Fruit fly (Drosophila melanogaster) whole organism, embryonic: ENCODE results near the gene Ptp36E.

Source experiments
- B-H2 ChIP-seq: fragments of 200-800 bp; sonication (Bioruptor generic); optimal IDR thresholded peaks from 2 replicates; lab custom pipeline; 2018; ENCODE audit warnings: missing biosample characterization, mild to moderate bottlenecking, missing genetic modification characterization
- CG1024 ChIP-seq: fragments of 200-800 bp; sonication (Bioruptor generic); IDR thresholded peaks from 2 replicates; pipeline ENCODE4 v1.3.6; 2022; ENCODE audit warnings: missing biosample characterization, missing genetic modification characterization
- CG11093 ChIP-seq: fragments of 200-800 bp; sonication (Bioruptor generic); IDR thresholded peaks from 3 replicates; pipeline ENCODE4 v1.3.6; 2022; ENCODE audit warnings: missing biosample characterization, missing genetic modification characterization
- CG11560 ChIP-seq: fragments of 200-800 bp; sonication (Bioruptor generic); IDR thresholded peaks from 3 replicates; pipeline ENCODE4 v1.3.6; 2022; ENCODE audit warnings: missing biosample characterization, missing genetic modification characterization
- CG11696 ChIP-seq: fragments of 200-800 bp; sonication (Bioruptor generic); IDR thresholded peaks from 2 replicates; pipeline ENCODE4 v1.3.6; 2022; ENCODE audit warnings: missing biosample characterization, missing genetic modification characterization
- CG1233 ChIP-seq: fragments of 200-800 bp; sonication (Bioruptor generic); optimal IDR thresholded peaks from 4 replicates; lab custom pipeline; 2018; ENCODE audit warnings: missing biosample characterization, mild to moderate bottlenecking, missing genetic modification characterization
- CG13424 ChIP-seq: fragments of 200-800 bp; sonication (Bioruptor generic); optimal IDR thresholded peaks from 2 replicates; lab custom pipeline; 2019; ENCODE audit warnings: missing biosample characterization, mild to moderate bottlenecking, missing genetic modification characterization, moderate library complexity
- CG14014 ChIP-seq: fragments of 200-800 bp; sonication (Bioruptor generic); IDR thresholded peaks from 2 replicates; pipeline ENCODE4 v1.3.6; 2022; ENCODE audit warnings: missing biosample characterization, missing genetic modification characterization
- CG14050 ChIP-seq: fragments of 200-800 bp; sonication (Bioruptor generic); IDR thresholded peaks from 3 replicates; pipeline ENCODE4 v1.3.6; 2022; ENCODE audit warnings: missing biosample characterization, missing genetic modification characterization
- CG14441 ChIP-seq: fragments of 200-800 bp; sonication (Bioruptor generic); IDR thresholded peaks from 2 replicates; pipeline ENCODE4 v1.3.6; 2022; ENCODE audit warnings: missing biosample characterization, missing genetic modification characterization
- CG15011 ChIP-seq: fragments of 200-800 bp; sonication (Bioruptor generic); optimal IDR thresholded peaks from 3 replicates; lab custom pipeline; 2018; ENCODE audit warnings: missing biosample characterization, mild to moderate bottlenecking, missing genetic modification characterization
- CG1529 ChIP-seq: fragments of 200-800 bp; sonication (Bioruptor generic); optimal IDR thresholded peaks from 3 replicates; lab custom pipeline; 2018; ENCODE audit warnings: missing biosample characterization, missing genetic modification characterization
- CG15479 ChIP-seq: fragments of 200-800 bp; sonication (Bioruptor generic); optimal IDR thresholded peaks from 3 replicates; lab custom pipeline; 2019; ENCODE audit warnings: missing biosample characterization, mild to moderate bottlenecking, missing genetic modification characterization, moderate library complexity
- CG15601 ChIP-seq: fragments of 200-800 bp; sonication (Bioruptor generic); optimal IDR thresholded peaks from 3 replicates; lab custom pipeline; 2019; ENCODE audit warnings: missing biosample characterization, mild to moderate bottlenecking, missing genetic modification characterization, moderate library complexity
- CG17612 ChIP-seq: fragments of 200-800 bp; sonication (Bioruptor generic); IDR thresholded peaks from 2 replicates; pipeline ENCODE4 v1.3.6; 2022; ENCODE audit warnings: missing biosample characterization, missing genetic modification characterization
- CG1832 ChIP-seq: fragments of 200-800 bp; sonication (Bioruptor generic); optimal IDR thresholded peaks from 2 replicates; lab custom pipeline; 2017; ENCODE audit warnings: missing biosample characterization, mild to moderate bottlenecking, missing genetic modification characterization, inconsistent platforms
- CG3065 ChIP-seq: fragments of 200-800 bp; sonication (Bioruptor generic); optimal IDR thresholded peaks from 2 replicates; lab custom pipeline; 2016; ENCODE audit warnings: missing biosample characterization, missing genetic modification characterization
- CG31441 ChIP-seq: fragments of 200-800 bp; sonication (Bioruptor generic); IDR thresholded peaks from 2 replicates; pipeline ENCODE4 v1.3.6; 2022; ENCODE audit warnings: missing biosample characterization, missing genetic modification characterization
- CG3163 ChIP-seq: fragments of 200-800 bp; sonication (Bioruptor generic); optimal IDR thresholded peaks from 3 replicates; lab custom pipeline; 2016; ENCODE audit warnings: missing biosample characterization, missing genetic modification characterization
- CG4854 ChIP-seq: fragments of 200-800 bp; sonication (Bioruptor generic); optimal IDR thresholded peaks from 2 replicates; lab custom pipeline; 2016; ENCODE audit warnings: missing biosample characterization, missing genetic modification characterization, inconsistent platforms
- CG8924 ChIP-seq: fragments of 200-800 bp; optimal IDR thresholded peaks from 3 replicates; lab custom pipeline; 2019; ENCODE audit warnings: missing biosample characterization, mild to moderate bottlenecking, missing genetic modification characterization, moderate library complexity
- CG9215 ChIP-seq: fragments of 200-800 bp; sonication (Bioruptor generic); IDR thresholded peaks from 2 replicates; pipeline ENCODE4 v1.3.6; 2022; ENCODE audit warnings: missing biosample characterization, missing genetic modification characterization
- CHES-1-like ChIP-seq: fragments of 200-800 bp; sonication (Bioruptor generic); optimal IDR thresholded peaks from 2 replicates; lab custom pipeline; 2016; ENCODE audit warnings: missing biosample characterization, missing genetic modification characterization
- Dek ChIP-seq: fragments of 200-800 bp; sonication (Bioruptor generic); optimal IDR thresholded peaks from 3 replicates; lab custom pipeline; 2019; ENCODE audit warnings: missing biosample characterization, mild to moderate bottlenecking, missing genetic modification characterization, moderate library complexity
- HLH4C ChIP-seq: fragments of 200-800 bp; sonication (Bioruptor generic); IDR thresholded peaks from 3 replicates; pipeline ENCODE4 v1.3.6; 2022; ENCODE audit warnings: missing biosample characterization, missing genetic modification characterization; ENCODE audit not compliant: partially characterized antibody
- Hr51 ChIP-seq, 2 experiments: fragments of 200-800 bp; sonication (Bioruptor generic); optimal IDR thresholded peaks; 2 replicates in 1 of 2; 3 replicates in 1 of 2; lab custom pipeline; 2016 to 2018; ENCODE audit warnings: missing biosample characterization in 2 of 2, missing genetic modification characterization in 2 of 2, mild to moderate bottlenecking in 1 of 2, moderate library complexity in 1 of 2
- Lpt ChIP-seq: fragments of >200 bp; optimal IDR thresholded peaks from 2 replicates; lab custom pipeline; 2018; ENCODE audit warnings: missing biosample characterization, missing genetic modification characterization
- MBD-R2 ChIP-seq: fragments of 200-800 bp; sonication (Bioruptor generic); IDR thresholded peaks from 2 replicates; pipeline ENCODE4 v1.3.6; 2022; ENCODE audit warnings: missing biosample characterization, missing genetic modification characterization
- NC2β ChIP-seq: fragments of 200-800 bp; sonication (Bioruptor generic); optimal IDR thresholded peaks from 2 replicates; lab custom pipeline; 2016; ENCODE audit warnings: missing biosample characterization, missing genetic modification characterization
- NK7.1 ChIP-seq: fragments of 200-800 bp; sonication (Bioruptor generic); optimal IDR thresholded peaks from 3 replicates; lab custom pipeline; 2016; ENCODE audit warnings: missing biosample characterization, missing genetic modification characterization
- Sry-δ ChIP-seq: fragments of 200-800 bp; sonication (Bioruptor generic); optimal IDR thresholded peaks from 2 replicates; lab custom pipeline; 2016; ENCODE audit warnings: missing biosample characterization, missing genetic modification characterization
- Tbp ChIP-seq: fragments of >200 bp; optimal IDR thresholded peaks from 2 replicates; lab custom pipeline; 2018; ENCODE audit warnings: missing biosample characterization, missing genetic modification characterization
- Xbp1 ChIP-seq: fragments of 200-800 bp; sonication (Bioruptor generic); optimal IDR thresholded peaks from 3 replicates; lab custom pipeline; 2016; ENCODE audit warnings: missing biosample characterization, mild to moderate bottlenecking, missing genetic modification characterization
- ara ChIP-seq: fragments of 200-800 bp; sonication (Bioruptor generic); IDR thresholded peaks from 2 replicates; pipeline ENCODE4 v1.3.6; 2022; ENCODE audit warnings: missing biosample characterization, missing genetic modification characterization
- cad ChIP-seq: fragments of >200 bp; optimal IDR thresholded peaks from 2 replicates; lab custom pipeline; 2017; ENCODE audit warnings: missing biosample characterization, missing genetic modification characterization
- crol ChIP-seq: fragments of 200-800 bp; sonication (Bioruptor generic); IDR thresholded peaks from 2 replicates; pipeline ENCODE4 v1.3.6; 2022; ENCODE audit warnings: missing biosample characterization, missing genetic modification characterization
- fd102C ChIP-seq: fragments of 200-800 bp; sonication (Bioruptor generic); optimal IDR thresholded peaks from 2 replicates; lab custom pipeline; 2018; ENCODE audit warnings: missing biosample characterization, mild to moderate bottlenecking, missing genetic modification characterization, moderate library complexity
- fru ChIP-seq: fragments of >200 bp; optimal IDR thresholded peaks from 2 replicates; lab custom pipeline; 2017
- gcm2 ChIP-seq: fragments of 200-800 bp; sonication (Bioruptor generic); optimal IDR thresholded peaks from 2 replicates; lab custom pipeline; 2016; ENCODE audit warnings: missing biosample characterization, missing genetic modification characterization
- kni ChIP-seq: fragments of 200-800 bp; sonication (Bioruptor generic); optimal IDR thresholded peaks from 3 replicates; lab custom pipeline; 2017; ENCODE audit warnings: mild to moderate bottlenecking, missing biosample characterization, missing genetic modification reagents, missing genetic modification characterization
- lilli ChIP-seq: fragments of 200-800 bp; sonication (Bioruptor generic); optimal IDR thresholded peaks from 3 replicates; lab custom pipeline; 2016; ENCODE audit warnings: missing biosample characterization, missing genetic modification characterization
- lov ChIP-seq, 2 experiments: fragments of 200-800 bp in 1 of 2; fragments of >200 bp in 1 of 2; sonication (Bioruptor generic) in 1 of 2; IDR thresholded peaks in 1 of 2; optimal IDR thresholded peaks in 1 of 2; 2 replicates in 1 of 2; 3 replicates in 1 of 2; pipeline versions ENCODE4 v1.3.6 to Lab custom; 2017 to 2022; ENCODE audit warnings: missing biosample characterization in 1 of 2, missing genetic modification characterization in 1 of 2
- maf-S ChIP-seq: fragments of 200-800 bp; sonication (Bioruptor generic); optimal IDR thresholded peaks from 2 replicates; lab custom pipeline; 2016; ENCODE audit warnings: missing biosample characterization, missing genetic modification characterization
- onecut ChIP-seq: fragments of 200-800 bp; sonication (Bioruptor generic); IDR thresholded peaks from 2 replicates; pipeline ENCODE4 v1.3.6; 2022; ENCODE audit warnings: missing biosample characterization, missing genetic modification characterization
- pb ChIP-seq: fragments of 200-800 bp; sonication (Bioruptor generic); optimal IDR thresholded peaks from 3 replicates; lab custom pipeline; 2016; ENCODE audit warnings: missing biosample characterization, missing genetic modification characterization
- pfk ChIP-seq: fragments of 200-800 bp; sonication (Bioruptor generic); optimal IDR thresholded peaks from 2 replicates; lab custom pipeline; 2018; ENCODE audit warnings: missing biosample characterization, mild to moderate bottlenecking, missing genetic modification characterization, moderate library complexity
- pzg ChIP-seq: fragments of 200-800 bp; sonication (Bioruptor generic); optimal IDR thresholded peaks from 3 replicates; lab custom pipeline; 2018; ENCODE audit warnings: missing biosample characterization, mild to moderate bottlenecking, missing genetic modification characterization, moderate library complexity
- ranshi ChIP-seq: fragments of 200-800 bp; sonication (Bioruptor generic); IDR thresholded peaks from 2 replicates; pipeline ENCODE4 v1.3.6; 2022; ENCODE audit warnings: missing biosample characterization, missing genetic modification characterization
- seq ChIP-seq: fragments of 200-800 bp; sonication (Bioruptor generic); IDR thresholded peaks from 2 replicates; pipeline ENCODE4 v1.3.6; 2022; ENCODE audit warnings: missing biosample characterization, missing genetic modification characterization
- slou ChIP-seq: fragments of 200-800 bp; sonication (Bioruptor generic); optimal IDR thresholded peaks from 3 replicates; lab custom pipeline; 2016; ENCODE audit warnings: missing biosample characterization, missing genetic modification characterization
- zf30C ChIP-seq: fragments of 200-800 bp; sonication (Bioruptor generic); optimal IDR thresholded peaks from 3 replicates; lab custom pipeline; 2018; ENCODE audit warnings: missing biosample characterization, mild to moderate bottlenecking, missing genetic modification characterization
- zfh1 ChIP-seq: fragments of 200-800 bp; sonication (Bioruptor generic); IDR thresholded peaks from 3 replicates; pipeline ENCODE4 v1.3.6; 2022; ENCODE audit warnings: missing biosample characterization, missing genetic modification characterization

The Ptp36E gene

dm6 chr2L:18145253-18145652, 39.6 kb downstream of the Ptp36E start (continued):
- TF ChIP-seq ranshi (GFP tag; lab: Robert Waterston, UW) (peak; percentile 79; the same call in 1 of the 2 replicates), CG17612 (GFP tag; lab: Robert Waterston, UW) (peak; percentile 64), CG11093 (GFP tag; lab: Robert Waterston, UW) (peak; percentile 76), Hr51 (GFP tag; optimal IDR thresholded peaks at IDR 0.05; lab: Kevin White, UChicago) (peak; percentile 76 to 91), gcm2 (GFP tag; lab: Kevin White, UChicago) (peak; percentile 50), NC2β (GFP tag; lab: Kevin White, UChicago) (peak; percentile 91), CHES-1-like (GFP tag; lab: Kevin White, UChicago) (peak; percentile 83), CG14014 (peak; percentile 61; the same call in 1 of the 2 replicates), pfk (no peak), B-H2 (GFP tag; lab: Kevin White, UChicago) (no peak), CG14050 (GFP tag; lab: Robert Waterston, UW) (peak; percentile 63), ara (peak; percentile 97), HLH4C (GFP tag; lab: Robert Waterston, UW) (no peak), maf-S (GFP tag; lab: Kevin White, UChicago) (peak; percentile 81), CG31441 (GFP tag; lab: Robert Waterston, UW) (peak; percentile 86), CG1832 (no peak), zfh1 (GFP tag; lab: Robert Waterston, UW) (peak; percentile 96), CG11696 (peak; percentile 34; the same call in 1 of the 2 replicates), CG3163 (GFP tag; lab: Kevin White, UChicago) (peak; percentile 63), zf30C (GFP tag; lab: Kevin White, UChicago) (peak; percentile 98), Lpt (GFP tag; lab: Kevin White, UChicago) (no peak), CG15479 (GFP tag; lab: Kevin White, UChicago) (peak; percentile 74), CG3065 (peak; percentile 76), onecut (GFP tag; lab: Robert Waterston, UW) (peak; percentile 80), kni (GFP tag; lab: Kevin White, UChicago) (no peak), fru (lab: Kevin White, UChicago) (no peak), NK7.1 (GFP tag; lab: Kevin White, UChicago) (peak; percentile 75), seq (GFP tag; lab: Robert Waterston, UW) (peak; percentile 76), pb (GFP tag; lab: Kevin White, UChicago) (peak; percentile 54), lov (optimal IDR thresholded peaks at IDR 0.05; lab: Kevin White, UChicago) (no peak), lov (GFP tag; IDR thresholded peaks at IDR 0.05; lab: Robert Waterston, UW) (peak; percentile 88), CG13424 (tag; lab: Kevin White, UChicago) (peak; percentile 71), Dek (tag; lab: Kevin White, UChicago) (peak; percentile 62), lilli (GFP tag; lab: Kevin White, UChicago) (peak; percentile 88), CG4854 (peak; percentile 82), CG9215 (peak; percentile 58), CG14441 (GFP tag; lab: Robert Waterston, UW) (peak; percentile 75), CG1024 (GFP tag; lab: Robert Waterston, UW) (peak; percentile 74; the same call in 1 of the 2 replicates), cad (no peak), crol (GFP tag; lab: Robert Waterston, UW) (no peak; the same call in 1 of the 2 replicates), CG8924 (tag; lab: Kevin White, UChicago) (peak; percentile 92), fd102C (GFP tag; lab: Kevin White, UChicago) (peak; percentile 98), CG1529 (GFP tag; lab: Kevin White, UChicago) (peak; percentile 69), Xbp1 (peak; percentile 87), Tbp (GFP tag; lab: Kevin White, UChicago) (no peak), CG15011 (GFP tag; lab: Kevin White, UChicago) (peak; percentile 68), CG11560 (tag; lab: Robert Waterston, UW) (peak; percentile 62; the same call in 2 of the 3 replicates), pzg (no peak), CG15601 (tag; lab: Kevin White, UChicago) (peak; percentile 67), Sry-δ (GFP tag; lab: Kevin White, UChicago) (peak; percentile 50), CG1233 (GFP tag; lab: Kevin White, UChicago) (peak; percentile 81), slou (peak; percentile 86), MBD-R2 (GFP tag; lab: Robert Waterston, UW) (peak; percentile 60)
